Fruit fly (Drosophila melanogaster): ENCODE results near the gene CG10479.
A peak's percentile ranks its signal among the peaks of the same experiment; 100 is the strongest.

CG10479 gene

dm6 chr3L:5926015-5926988 is 49.5 kb downstream of the CG10479 start (continued):
- TF ChIP-seq CG33557 (GFP tag; optimal IDR thresholded peaks at IDR 0.05): no peak
- TF ChIP-seq Lhr (GFP tag; optimal IDR thresholded peaks at IDR 0.05): no peak
- TF ChIP-seq CG31388 (GFP tag; optimal IDR thresholded peaks at IDR 0.05): no peak
- no peak for TF ChIP-seq CG6813 (GFP tag; optimal IDR thresholded peaks at IDR 0.05)
- no peak for TF ChIP-seq CG6791 (GFP tag; IDR thresholded peaks at IDR 0.05; ENCODE audit: partially characterized antibody)
- peak; percentile 5 for TF ChIP-seq CG33213 (GFP tag; optimal IDR thresholded peaks at IDR 0.05)
- TF ChIP-seq CG6683 (GFP tag; optimal IDR thresholded peaks at IDR 0.05): no peak
- no peak for TF ChIP-seq slou (GFP tag; optimal IDR thresholded peaks at IDR 0.05)
- no peak for TF ChIP-seq CG9215 (GFP tag; IDR thresholded peaks at IDR 0.05)
- TF ChIP-seq hbn (GFP tag; IDR thresholded peaks at IDR 0.05; ENCODE audit: partially characterized antibody): no peak
- TF ChIP-seq pzg (GFP tag; optimal IDR thresholded peaks at IDR 0.05): no peak
- no peak for TF ChIP-seq CG10565 (GFP tag; optimal IDR thresholded peaks at IDR 0.05)
- TF ChIP-seq CG12236 (GFP tag; optimal IDR thresholded peaks at IDR 0.05): peak; percentile 5
- TF ChIP-seq ara (GFP tag; IDR thresholded peaks at IDR 0.05): 0 out of 2 replicates have a peak, but pooled peaks have one; percentile 28
- TF ChIP-seq dati (GFP tag; IDR thresholded peaks at IDR 0.05): no peak
- peak; percentile 18 for TF ChIP-seq Chrac-16 (GFP tag; optimal IDR thresholded peaks at IDR 0.05)
- TF ChIP-seq disco-r (GFP tag; optimal IDR thresholded peaks at IDR 0.05): peak; percentile 20
- no peak for TF ChIP-seq repo (GFP tag; optimal IDR thresholded peaks at IDR 0.05)
- TF ChIP-seq HLH3B (GFP tag; IDR thresholded peaks at IDR 0.05): 0 out of 2 replicates have a peak, but pooled peaks have one; percentile 21
- no peak for TF ChIP-seq CkIIα-i1 (GFP tag; IDR thresholded peaks at IDR 0.05)
- peak; percentile 17 for TF ChIP-seq CG10979 (tag; optimal IDR thresholded peaks at IDR 0.05)
- TF ChIP-seq CG3407 (GFP tag; optimal IDR thresholded peaks at IDR 0.05): peak; percentile 18
- no peak; the same call in 1 of the 2 replicates for TF ChIP-seq Bgb (GFP tag; IDR thresholded peaks at IDR 0.05; ENCODE audit: partially characterized antibody)
- TF ChIP-seq bcd (GFP tag; optimal IDR thresholded peaks at IDR 0.05): peak; percentile 34
- 0 out of 4 replicates have a peak, but pooled peaks have one; percentile 26 for TF ChIP-seq Dll (GFP tag; IDR thresholded peaks at IDR 0.05; ENCODE audit: partially characterized antibody)
- TF ChIP-seq CG10209 (GFP tag; optimal IDR thresholded peaks at IDR 0.05): peak; percentile 47
- no peak for TF ChIP-seq maf-S (GFP tag; optimal IDR thresholded peaks at IDR 0.05)
- no peak for TF ChIP-seq B-H2 (GFP tag; optimal IDR thresholded peaks at IDR 0.05)
- peak; percentile 32; the same call in 1 of the 2 replicates for TF ChIP-seq esg (GFP tag; conservative IDR thresholded peaks at IDR 0.05)
- peak; percentile 54 for TF ChIP-seq slbo (GFP tag; IDR thresholded peaks at IDR 0.05)
- peak; percentile 55 for TF ChIP-seq Ssrp (tag; optimal IDR thresholded peaks at IDR 0.05)
- TF ChIP-seq CG10274 (GFP tag; optimal IDR thresholded peaks at IDR 0.05): no peak
- TF ChIP-seq CG3995 (GFP tag; optimal IDR thresholded peaks at IDR 0.05): peak; percentile 73
- TF ChIP-seq CG3163 (GFP tag; optimal IDR thresholded peaks at IDR 0.05): no peak
- TF ChIP-seq sc (optimal IDR thresholded peaks at IDR 0.05): no peak
- TF ChIP-seq sc (GFP tag; optimal IDR thresholded peaks at IDR 0.05): peak; percentile 36
- no peak for TF ChIP-seq h (optimal IDR thresholded peaks at IDR 0.05)
- no peak for TF ChIP-seq tll (GFP tag; optimal IDR thresholded peaks at IDR 0.05)
- TF ChIP-seq kni (GFP tag; optimal IDR thresholded peaks at IDR 0.05): peak; percentile 74
- no peak for TF ChIP-seq CG14965 (GFP tag; optimal IDR thresholded peaks at IDR 0.05; ENCODE audit: borderline replicate concordance)
- no peak for TF ChIP-seq ab (GFP tag; optimal IDR thresholded peaks at IDR 0.05)
- no peak for TF ChIP-seq CG15479 (GFP tag; optimal IDR thresholded peaks at IDR 0.05)
- no peak for TF ChIP-seq jing (GFP tag; optimal IDR thresholded peaks at IDR 0.05)
- TF ChIP-seq CG4404 (GFP tag; IDR thresholded peaks at IDR 0.05): no peak
- TF ChIP-seq ci (GFP tag; IDR thresholded peaks at IDR 0.05): peak; percentile 64; the same call in 2 of the 3 replicates
- TF ChIP-seq MTF-1 (GFP tag; optimal IDR thresholded peaks at IDR 0.05; ENCODE audit: borderline replicate concordance): no peak
- TF ChIP-seq abd-A (tag; optimal IDR thresholded peaks at IDR 0.05): peak; percentile 16
- TF ChIP-seq Rfx (GFP tag; IDR thresholded peaks at IDR 0.05): peak; percentile 51

All from whole organism, embryonic.